Worm (Caenorhabditis elegans) whole organism, L1 larva: ENCODE data around the gene C32D5.14.

Experiments
- egl-13 ChIP-seq: sonication (generic microtip); optimal IDR thresholded peaks from 2 replicates; lab custom pipeline; 2016; ENCODE audit warnings: missing genotype, missing genetic modification reagents, missing genetic modification characterization, missing compliant biosample characterization
- lir-3 ChIP-seq: sonication (generic microtip); optimal IDR thresholded peaks from 2 replicates; lab custom pipeline; 2016; ENCODE audit warnings: mild to moderate bottlenecking, missing genetic modification characterization, moderate library complexity, missing compliant biosample characterization; ENCODE audit not compliant: poor library complexity
- tbx-2 ChIP-seq: sonication (generic microtip); optimal IDR thresholded peaks from 2 replicates; lab custom pipeline; 2016; ENCODE audit warnings: missing genetic modification characterization, missing compliant biosample characterization

DNA sequence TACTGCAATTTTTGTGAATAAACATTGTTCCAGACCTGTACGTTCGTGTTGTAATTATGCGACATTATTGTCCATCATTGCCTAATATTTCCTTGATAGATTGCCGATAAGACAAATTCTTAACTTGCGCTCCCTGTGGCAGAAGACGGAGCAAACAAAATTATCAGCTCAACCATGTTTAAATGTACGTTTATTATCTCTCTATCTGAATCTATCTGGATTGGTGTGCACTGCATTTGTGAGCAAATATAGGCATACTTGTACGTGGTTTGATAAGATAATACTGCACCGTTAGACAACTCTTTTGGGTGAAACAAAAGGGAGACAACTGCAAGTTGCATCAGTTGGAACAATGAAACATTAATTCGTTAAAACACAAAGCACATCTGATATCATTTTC, 8.0 kb upstream of the C32D5.14 start:
- TF ChIP-seq egl-13 (no peak), tbx-2 (tag; lab: Kevin White, UChicago) (no peak), lir-3 (no peak)
